Fruit fly (Drosophila melanogaster) Kc167 (cell line): Measurements from ENCODE around the gene Ca-Ma2d.

Source experiments
- Myc ChIP-seq: fragments of >200 bp; optimal IDR thresholded peaks from 2 replicates; lab custom pipeline; 2017; ENCODE audit warnings: missing external identifiers
- h ChIP-seq: fragments of >200 bp; optimal IDR thresholded peaks from 3 replicates; lab custom pipeline; 2018; ENCODE audit warnings: missing external identifiers
- psq ChIP-seq: fragments of >200 bp; optimal IDR thresholded peaks from 2 replicates; lab custom pipeline; 2017; ENCODE audit warnings: missing external identifiers

- TF ChIP-seq Myc (lab: Kevin White, UChicago) (no peak), h (lab: Kevin White, UChicago) (no peak), psq (lab: Kevin White, UChicago) (no peak)
Observed at dm6 chr2L:16273439-16273838, 42.2 kb downstream of the Ca-Ma2d start.
